Worm (Caenorhabditis elegans) whole organism, L2 larva: ENCODE data around the gene gpx-2.

Experiments used
- C34F6.9 ChIP-seq: fragments of 150-350 bp; optimal IDR thresholded peaks from 2 replicates; lab custom pipeline; 2014; ENCODE audit warnings: missing biosample characterization, missing genetic modification characterization
- F13H6.1 ChIP-seq: sonication (generic microtip); optimal IDR thresholded peaks from 2 replicates; lab custom pipeline; 2016; ENCODE audit warnings: missing genetic modification characterization, missing compliant biosample characterization
- R02D3.7 ChIP-seq: fragments of 150-350 bp; optimal IDR thresholded peaks from 2 replicates; lab custom pipeline; 2014; ENCODE audit warnings: missing biosample characterization, missing genetic modification characterization
- Y55F3AM.14 ChIP-seq: fragments of 200-800 bp; sonication (Bioruptor generic); optimal IDR thresholded peaks from 2 replicates; lab custom pipeline; 2018; ENCODE audit warnings: mild to moderate bottlenecking, missing genetic modification characterization, missing compliant biosample characterization
- ZK546.5 ChIP-seq: sonication (generic microtip); optimal IDR thresholded peaks from 2 replicates; lab custom pipeline; 2017; ENCODE audit warnings: missing biosample characterization, missing genetic modification characterization
- aly-2 ChIP-seq: fragments of 150-350 bp; optimal IDR thresholded peaks from 2 replicates; lab custom pipeline; 2014; ENCODE audit warnings: missing biosample characterization, missing genetic modification characterization
- blmp-1 ChIP-seq: sonication (generic microtip); optimal IDR thresholded peaks from 2 replicates; lab custom pipeline; 2017; ENCODE audit warnings: missing genetic modification characterization, mild to moderate bottlenecking, missing compliant biosample characterization, antibody characterized with exemption, moderate library complexity; ENCODE audit not compliant: insufficient read depth
- ceh-16 ChIP-seq: fragments of 150-350 bp; optimal IDR thresholded peaks from 2 replicates; lab custom pipeline; 2014; ENCODE audit warnings: missing biosample characterization, missing genetic modification characterization
- crh-2 ChIP-seq: sonication (generic microtip); optimal IDR thresholded peaks from 2 replicates; lab custom pipeline; 2017; ENCODE audit warnings: missing biosample characterization, missing genetic modification characterization
- dmd-4 ChIP-seq: sonication (generic microtip); optimal IDR thresholded peaks from 2 replicates; lab custom pipeline; 2017; ENCODE audit warnings: missing biosample characterization, missing genetic modification characterization
- egl-27 ChIP-seq: sonication (generic microtip); optimal IDR thresholded peaks from 3 replicates; lab custom pipeline; 2017; ENCODE audit warnings: missing biosample characterization, missing genetic modification reagents, missing genetic modification characterization
- elt-3 ChIP-seq: sonication (generic microtip); optimal IDR thresholded peaks from 2 replicates; lab custom pipeline; 2017; ENCODE audit warnings: missing biosample characterization, missing genetic modification characterization
- fos-1 ChIP-seq: fragments of 150-350 bp; optimal IDR thresholded peaks from 2 replicates; lab custom pipeline; 2014; ENCODE audit warnings: missing biosample characterization, missing genetic modification characterization
- gmeb-1 ChIP-seq: fragments of 150-350 bp; optimal IDR thresholded peaks from 2 replicates; lab custom pipeline; 2014; ENCODE audit warnings: missing biosample characterization, missing genetic modification characterization
- lin-11 ChIP-seq: fragments of 150-350 bp; sonication (generic microtip); optimal IDR thresholded peaks from 2 replicates; lab custom pipeline; 2014; ENCODE audit warnings: missing biosample characterization, missing genetic modification characterization, inconsistent platforms, mixed read lengths
- lin-13 ChIP-seq: fragments of 150-350 bp; optimal IDR thresholded peaks from 2 replicates; lab custom pipeline; 2014; ENCODE audit warnings: missing biosample characterization, missing genetic modification reagents, missing genetic modification characterization
- lin-39 ChIP-seq: fragments of 150-350 bp; optimal IDR thresholded peaks from 2 replicates; lab custom pipeline; 2014; ENCODE audit warnings: missing biosample characterization, missing genetic modification reagents, missing genetic modification characterization
- lsy-2 ChIP-seq, 2 experiments: fragments of 150-350 bp in 1 of 2; sonication (generic microtip) in 1 of 2; optimal IDR thresholded peaks; 2 replicates each; lab custom pipeline; 2014 to 2017; ENCODE audit warnings: missing biosample characterization in 2 of 2, missing genetic modification characterization in 2 of 2
- mab-5 ChIP-seq: fragments of 150-350 bp; optimal IDR thresholded peaks from 2 replicates; lab custom pipeline; 2014; ENCODE audit warnings: missing biosample characterization, missing genetic modification characterization
- mbf-1 ChIP-seq: sonication (generic microtip); optimal IDR thresholded peaks from 2 replicates; lab custom pipeline; 2017; ENCODE audit warnings: missing biosample characterization, missing genetic modification characterization
- mdl-1 ChIP-seq, 2 experiments: fragments of 150-350 bp in 1 of 2; sonication (generic microtip) in 1 of 2; optimal IDR thresholded peaks; 2 replicates each; lab custom pipeline; 2017; ENCODE audit warnings: missing biosample characterization in 2 of 2, missing genetic modification characterization in 2 of 2
- nhr-10 ChIP-seq: sonication (generic microtip); optimal IDR thresholded peaks from 2 replicates; lab custom pipeline; 2017; ENCODE audit warnings: missing biosample characterization, missing genetic modification characterization
- nhr-11 ChIP-seq: fragments of 150-350 bp; optimal IDR thresholded peaks from 2 replicates; lab custom pipeline; 2014; ENCODE audit warnings: missing biosample characterization, missing genetic modification characterization
- nhr-12 ChIP-seq: fragments of 150-350 bp; optimal IDR thresholded peaks from 2 replicates; lab custom pipeline; 2014; ENCODE audit warnings: missing biosample characterization, missing genetic modification characterization
- nhr-21 ChIP-seq: fragments of 150-350 bp; optimal IDR thresholded peaks from 2 replicates; lab custom pipeline; 2014; ENCODE audit warnings: missing biosample characterization, missing genetic modification characterization
- nhr-237 ChIP-seq: fragments of 150-350 bp; optimal IDR thresholded peaks from 2 replicates; lab custom pipeline; 2014; ENCODE audit warnings: missing biosample characterization, missing genetic modification characterization
- nhr-77 ChIP-seq: fragments of 150-350 bp; optimal IDR thresholded peaks from 2 replicates; lab custom pipeline; 2014; ENCODE audit warnings: missing biosample characterization, missing genetic modification characterization
- sma-3 ChIP-seq: sonication (generic microtip); optimal IDR thresholded peaks from 2 replicates; lab custom pipeline; 2016; ENCODE audit warnings: missing genetic modification reagents, missing genetic modification characterization, missing compliant biosample characterization
- sma-9 ChIP-seq, 2 experiments: fragments of 150-350 bp in 1 of 2; sonication (generic microtip) in 1 of 2; optimal IDR thresholded peaks; 2 replicates each; lab custom pipeline; 2014 to 2016; ENCODE audit warnings: missing genetic modification characterization in 2 of 2, mild to moderate bottlenecking in 1 of 2, missing biosample characterization in 1 of 2, missing compliant biosample characterization in 1 of 2, missing genetic modification reagents in 1 of 2, moderate library complexity in 1 of 2
- unc-39 ChIP-seq: fragments of 150-350 bp; optimal IDR thresholded peaks from 2 replicates; lab custom pipeline; 2014; ENCODE audit warnings: missing biosample characterization, missing genetic modification characterization
- unc-55 ChIP-seq: fragments of 150-350 bp; sonication (generic microtip); optimal IDR thresholded peaks from 3 replicates; lab custom pipeline; 2014; ENCODE audit warnings: missing biosample characterization, missing genetic modification reagents, missing genetic modification characterization
- zag-1 ChIP-seq: fragments of 150-350 bp; optimal IDR thresholded peaks from 2 replicates; lab custom pipeline; 2014; ENCODE audit warnings: missing biosample characterization, missing genetic modification characterization
- ztf-1 ChIP-seq: fragments of 200-800 bp; sonication (Bioruptor generic); conservative IDR thresholded peaks from 2 replicates; pipeline ENCODE4 v1.3.6; 2022; ENCODE audit warnings: missing genetic modification characterization, missing compliant biosample characterization
- ztf-11 ChIP-seq: sonication (generic microtip); optimal IDR thresholded peaks from 2 replicates; lab custom pipeline; 2017; ENCODE audit warnings: missing biosample characterization, missing genetic modification characterization
- ztf-4 ChIP-seq: fragments of 150-350 bp; optimal IDR thresholded peaks from 2 replicates; lab custom pipeline; 2014; ENCODE audit warnings: missing biosample characterization, missing genetic modification characterization

Gene gpx-2

DNA sequence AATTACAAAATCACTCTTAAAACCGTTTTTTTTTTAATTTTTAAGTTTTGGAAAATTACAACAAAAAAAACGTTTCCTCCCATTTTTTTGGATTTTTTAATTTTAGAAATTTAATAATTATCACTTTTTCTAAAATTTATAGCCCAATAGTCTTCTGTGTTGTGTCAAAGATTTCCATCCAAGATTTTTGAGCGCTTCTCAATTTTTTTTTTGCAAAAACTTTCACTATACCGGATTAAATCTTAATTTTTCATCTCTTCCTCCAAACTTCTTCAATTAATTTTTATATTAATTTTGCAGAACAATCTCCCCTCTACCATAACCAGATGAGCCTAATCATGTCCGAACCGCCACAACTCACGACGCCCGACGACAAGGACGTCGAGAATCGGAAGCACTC is 35.6 kb downstream of the gpx-2 start, which contains the start of gene cog-1:
cog-1 (plus strand) TSS at position 301 of the 400 bp plus-strand sequence.
- no peak for TF ChIP-seq fos-1
- no peak for TF ChIP-seq sma-3 (GFP tag; lab: Kevin White, UChicago)
- no peak for TF ChIP-seq blmp-1 (tag; lab: Kevin White, UChicago)
- no peak for TF ChIP-seq ztf-4 (tag; lab: Kevin White, UChicago)

DNA sequence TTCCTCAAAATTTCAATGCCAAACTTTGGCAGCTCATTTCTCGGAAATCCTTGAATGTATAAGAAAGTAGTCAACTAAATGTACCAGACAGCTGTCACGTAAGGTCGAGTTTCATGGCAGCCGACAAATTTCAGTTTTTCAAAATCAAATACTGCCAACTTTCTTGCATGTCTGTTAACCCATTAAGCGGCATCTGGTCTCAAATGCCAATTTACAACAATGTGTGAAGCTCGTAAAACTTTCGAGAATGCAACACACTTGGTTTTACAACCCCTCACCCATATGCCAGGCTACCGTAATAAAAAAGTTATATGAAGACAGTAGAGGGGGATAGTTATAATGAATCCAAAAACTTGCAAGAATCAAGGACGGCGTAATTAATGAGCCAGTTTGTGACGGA is 37.0 kb downstream of the gpx-2 start:
- TF ChIP-seq mab-5 (tag; lab: Kevin White, UChicago), result no peak
- TF ChIP-seq, all 48 proteins: peak for 0

ce11 chrII:14904635-14905034 is 38.1 kb downstream of the gpx-2 start:
- TF ChIP-seq lin-11 (tag; lab: Kevin White, UChicago) (no peak), gmeb-1 (tag; lab: Kevin White, UChicago) (no peak), nhr-237 (tag; lab: Kevin White, UChicago) (no peak), lin-13 (GFP tag; lab: Kevin White, UChicago) (no peak), ztf-1 (GFP tag; lab: Robert Waterston, UW) (no peak)

ce11 chrII:14907719-14908118 is 41.2 kb downstream of the gpx-2 start:
- no peak for TF ChIP-seq ceh-16 (tag; lab: Kevin White, UChicago)
- TF ChIP-seq unc-39 (tag; lab: Kevin White, UChicago), result no peak
- no peak for TF ChIP-seq ztf-4 (tag; lab: Kevin White, UChicago)
- no peak for TF ChIP-seq zag-1 (tag; lab: Kevin White, UChicago)
- no peak for TF ChIP-seq dmd-4
- no peak for TF ChIP-seq fos-1
- no peak for TF ChIP-seq egl-27
- no peak for TF ChIP-seq crh-2 (tag; lab: Kevin White, UChicago)
- no peak for TF ChIP-seq nhr-21
- TF ChIP-seq F13H6.1, result no peak
- TF ChIP-seq lsy-2 (tag; optimal IDR thresholded peaks at IDR 0.05; lab: Kevin White, UChicago), result no peak
- TF ChIP-seq C34F6.9 (tag; lab: Kevin White, UChicago), result no peak
- TF ChIP-seq mdl-1 (tag; optimal IDR thresholded peaks at IDR 0.05; lab: Kevin White, UChicago), result no peak
- TF ChIP-seq mbf-1 (tag; lab: Kevin White, UChicago), result no peak
- TF ChIP-seq blmp-1 (tag; lab: Kevin White, UChicago), result no peak
- no peak for TF ChIP-seq ztf-11 (tag; lab: Kevin White, UChicago)

ce11 chrII:14910307-14910706 is 43.7 kb downstream of the gpx-2 start, which contains the start of gene R03C1.1:
Gene R03C1.1, minus strand, starts transcription at chrII:14910407.
- TF ChIP-seq nhr-11 (tag; lab: Kevin White, UChicago), result no peak
- TF ChIP-seq elt-3 (tag; lab: Kevin White, UChicago), result no peak
- TF ChIP-seq nhr-77 (tag; lab: Kevin White, UChicago), result no peak
- TF ChIP-seq ZK546.5 (tag; lab: Kevin White, UChicago), result no peak
- TF ChIP-seq zag-1 (tag; lab: Kevin White, UChicago), result no peak
- TF ChIP-seq mdl-1 (tag; optimal IDR thresholded peaks at IDR 0.05; lab: Kevin White, UChicago), result no peak
- TF ChIP-seq sma-9 (GFP tag; optimal IDR thresholded peaks at IDR 0.05; lab: Kevin White, UChicago), result no peak
- TF ChIP-seq sma-9 (tag; optimal IDR thresholded peaks at IDR 0.05; lab: Kevin White, UChicago), result no peak
- no peak for TF ChIP-seq lsy-2 (tag; optimal IDR thresholded peaks at IDR 0.05; lab: Kevin White, UChicago)
- no peak for TF ChIP-seq crh-2 (tag; lab: Kevin White, UChicago)
- TF ChIP-seq unc-55 (GFP tag; lab: Kevin White, UChicago), result no peak
- TF ChIP-seq nhr-237 (tag; lab: Kevin White, UChicago), result no peak
- TF ChIP-seq blmp-1 (tag; lab: Kevin White, UChicago), result no peak
- TF ChIP-seq lin-39 (tag; lab: Kevin White, UChicago), result no peak
- no peak for TF ChIP-seq aly-2
- TF ChIP-seq nhr-12 (tag; lab: Kevin White, UChicago), result no peak
- TF ChIP-seq Y55F3AM.14 (GFP tag; lab: Kevin White, UChicago), result no peak
- no peak for TF ChIP-seq nhr-10 (tag; lab: Kevin White, UChicago)
- no peak for TF ChIP-seq R02D3.7 (tag; lab: Kevin White, UChicago)
- no peak for TF ChIP-seq ceh-16 (tag; lab: Kevin White, UChicago)
- TF ChIP-seq dmd-4, result no peak
